Fruit fly (Drosophila melanogaster) whole organism, embryonic: ENCODE measurements around the gene dock.
A peak's percentile ranks its signal among the peaks of the same experiment; 100 is the strongest.

Experiments
- Atf-2 ChIP-seq: fragments of 200-800 bp; sonication (Bioruptor generic); optimal IDR thresholded peaks from 2 replicates; lab custom pipeline; 2016; ENCODE audit warnings: missing biosample characterization, missing genetic modification characterization
- Blimp-1 ChIP-seq: fragments of 200-800 bp; sonication (Bioruptor generic); optimal IDR thresholded peaks from 3 replicates; lab custom pipeline; 2018; ENCODE audit warnings: missing biosample characterization, missing genetic modification characterization, mild to moderate bottlenecking, moderate library complexity, missing genetic modification reagents
- CG11456 ChIP-seq: fragments of 200-800 bp; sonication (Bioruptor generic); IDR thresholded peaks from 3 replicates; pipeline ENCODE4 v1.3.6; 2022; ENCODE audit warnings: missing biosample characterization, missing genetic modification characterization
- CG12155 ChIP-seq: fragments of 200-800 bp; sonication (Bioruptor generic); optimal IDR thresholded peaks from 3 replicates; lab custom pipeline; 2016; ENCODE audit warnings: missing biosample characterization, missing genetic modification characterization
- CG12391 ChIP-seq: fragments of 200-800 bp; sonication (Bioruptor generic); optimal IDR thresholded peaks from 3 replicates; lab custom pipeline; 2018; ENCODE audit warnings: missing biosample characterization, mild to moderate bottlenecking, missing genetic modification characterization, moderate library complexity
- CG14050 ChIP-seq: fragments of 200-800 bp; sonication (Bioruptor generic); IDR thresholded peaks from 3 replicates; pipeline ENCODE4 v1.3.6; 2022; ENCODE audit warnings: missing biosample characterization, missing genetic modification characterization
- CG15601 ChIP-seq: fragments of 200-800 bp; sonication (Bioruptor generic); optimal IDR thresholded peaks from 3 replicates; lab custom pipeline; 2019; ENCODE audit warnings: missing biosample characterization, mild to moderate bottlenecking, missing genetic modification characterization, moderate library complexity
- CG1603 ChIP-seq: fragments of 200-800 bp; sonication (Bioruptor generic); optimal IDR thresholded peaks from 2 replicates; lab custom pipeline; 2019; ENCODE audit warnings: missing biosample characterization, mild to moderate bottlenecking, missing genetic modification characterization, moderate library complexity
- CG17186 ChIP-seq: fragments of 200-800 bp; sonication (Bioruptor generic); optimal IDR thresholded peaks from 3 replicates; lab custom pipeline; 2017; ENCODE audit warnings: missing biosample characterization, missing genetic modification reagents, missing genetic modification characterization
- CG17361 ChIP-seq: fragments of 200-800 bp; sonication (Bioruptor generic); IDR thresholded peaks from 3 replicates; pipeline ENCODE4 v1.3.6; 2022; ENCODE audit warnings: missing biosample characterization, missing genetic modification characterization
- CG1832 ChIP-seq: fragments of 200-800 bp; sonication (Bioruptor generic); optimal IDR thresholded peaks from 2 replicates; lab custom pipeline; 2017; ENCODE audit warnings: missing biosample characterization, mild to moderate bottlenecking, missing genetic modification characterization, inconsistent platforms
- CG2116 ChIP-seq: fragments of 200-800 bp; sonication (Bioruptor generic); optimal IDR thresholded peaks from 3 replicates; lab custom pipeline; 2018; ENCODE audit warnings: missing biosample characterization, mild to moderate bottlenecking, missing genetic modification characterization
- CG2120 ChIP-seq: fragments of 200-800 bp; sonication (Bioruptor generic); optimal IDR thresholded peaks from 3 replicates; lab custom pipeline; 2016; ENCODE audit warnings: missing biosample characterization, missing genetic modification characterization
- CG2199 ChIP-seq: fragments of 200-800 bp; sonication (Bioruptor generic); IDR thresholded peaks from 3 replicates; pipeline ENCODE4 v1.3.6; 2022; ENCODE audit warnings: missing biosample characterization, missing genetic modification characterization
- CG31441 ChIP-seq: fragments of 200-800 bp; sonication (Bioruptor generic); IDR thresholded peaks from 2 replicates; pipeline ENCODE4 v1.3.6; 2022; ENCODE audit warnings: missing biosample characterization, missing genetic modification characterization
- CG33557 ChIP-seq: fragments of 200-800 bp; sonication (Bioruptor generic); optimal IDR thresholded peaks from 2 replicates; lab custom pipeline; 2019; ENCODE audit warnings: missing biosample characterization, mild to moderate bottlenecking, missing genetic modification characterization, moderate library complexity
- CG3847 ChIP-seq: fragments of 200-800 bp; sonication (Bioruptor generic); IDR thresholded peaks from 2 replicates; pipeline ENCODE4 v1.3.6; 2022; ENCODE audit warnings: missing biosample characterization, missing genetic modification characterization
- CG4854 ChIP-seq: fragments of 200-800 bp; sonication (Bioruptor generic); optimal IDR thresholded peaks from 2 replicates; lab custom pipeline; 2016; ENCODE audit warnings: missing biosample characterization, missing genetic modification characterization, inconsistent platforms
- CG6175 ChIP-seq: fragments of 200-800 bp; sonication (Bioruptor generic); IDR thresholded peaks from 3 replicates; pipeline ENCODE4 v1.3.6; 2022; ENCODE audit warnings: missing biosample characterization, missing genetic modification characterization
- CG6654 ChIP-seq: fragments of 200-800 bp; sonication (Bioruptor generic); optimal IDR thresholded peaks from 2 replicates; lab custom pipeline; 2017; ENCODE audit warnings: missing biosample characterization, mild to moderate bottlenecking, missing genetic modification characterization
- CG8281 ChIP-seq: fragments of 200-800 bp; sonication (Bioruptor generic); optimal IDR thresholded peaks from 2 replicates; lab custom pipeline; 2018; ENCODE audit warnings: missing biosample characterization, mild to moderate bottlenecking, missing genetic modification characterization, moderate library complexity
- D19A ChIP-seq: fragments of 200-800 bp; optimal IDR thresholded peaks from 3 replicates; lab custom pipeline; 2019; ENCODE audit warnings: missing biosample characterization, mild to moderate bottlenecking, missing genetic modification characterization, moderate library complexity
- Fer3 ChIP-seq: fragments of 200-800 bp; sonication (Bioruptor generic); optimal IDR thresholded peaks from 2 replicates; lab custom pipeline; 2018; ENCODE audit warnings: missing biosample characterization, mild to moderate bottlenecking, missing genetic modification characterization, moderate library complexity
- H2.0 ChIP-seq: fragments of 200-800 bp; sonication (Bioruptor generic); IDR thresholded peaks from 2 replicates; pipeline ENCODE4 v1.3.6; 2022; ENCODE audit warnings: missing biosample characterization, missing genetic modification characterization
- Med ChIP-seq: fragments of 200-800 bp; sonication (Bioruptor generic); peaks from one replicate; lab custom pipeline; 2016; ENCODE audit warnings: missing biosample characterization, missing genetic modification characterization, mild to moderate bottlenecking, inconsistent platforms, moderate library complexity
- Neu2 ChIP-seq: fragments of 200-800 bp; sonication (Bioruptor generic); optimal IDR thresholded peaks from 3 replicates; lab custom pipeline; 2016; ENCODE audit warnings: missing biosample characterization, missing genetic modification characterization, borderline replicate concordance
- Nf-YB ChIP-seq: fragments of 200-800 bp; sonication (Bioruptor generic); optimal IDR thresholded peaks from 3 replicates; lab custom pipeline; 2019; ENCODE audit warnings: missing biosample characterization, mild to moderate bottlenecking, missing genetic modification characterization, moderate library complexity
- Pdp1 ChIP-seq, 2 experiments: fragments of 200-800 bp; sonication (Bioruptor generic); optimal IDR thresholded peaks; 3 replicates each; lab custom pipeline; 2016; ENCODE audit warnings: missing biosample characterization in 2 of 2, missing genetic modification characterization in 2 of 2, mild to moderate bottlenecking in 1 of 2, moderate library complexity in 1 of 2
- Scr ChIP-seq: fragments of 200-800 bp; sonication (Bioruptor generic); IDR thresholded peaks from 2 replicates; pipeline ENCODE4 v1.3.6; 2022; ENCODE audit warnings: missing biosample characterization, missing genetic modification characterization; ENCODE audit not compliant: partially characterized antibody
- Side ChIP-seq: fragments of 200-800 bp; sonication (Bioruptor generic); optimal IDR thresholded peaks from 2 replicates; lab custom pipeline; 2016; ENCODE audit warnings: missing biosample characterization, missing genetic modification characterization
- Spps ChIP-seq: fragments of 200-800 bp; sonication (Bioruptor generic); optimal IDR thresholded peaks from 2 replicates; lab custom pipeline; 2018; ENCODE audit warnings: missing biosample characterization, mild to moderate bottlenecking, missing genetic modification characterization
- Xbp1 ChIP-seq: fragments of 200-800 bp; sonication (Bioruptor generic); optimal IDR thresholded peaks from 3 replicates; lab custom pipeline; 2016; ENCODE audit warnings: missing biosample characterization, mild to moderate bottlenecking, missing genetic modification characterization
- ab ChIP-seq: fragments of 200-800 bp; sonication (Bioruptor generic); optimal IDR thresholded peaks from 2 replicates; lab custom pipeline; 2016; ENCODE audit warnings: missing biosample characterization, missing genetic modification characterization
- abd-A ChIP-seq: fragments of 200-800 bp; sonication (Bioruptor generic); optimal IDR thresholded peaks from 3 replicates; lab custom pipeline; 2019; ENCODE audit warnings: missing biosample characterization, mild to moderate bottlenecking, missing genetic modification characterization, moderate library complexity
- ase ChIP-seq: fragments of 200-800 bp; sonication (Bioruptor generic); IDR thresholded peaks from 3 replicates; pipeline ENCODE4 v1.3.6; 2022; ENCODE audit warnings: missing biosample characterization, missing genetic modification characterization
- cato ChIP-seq: fragments of 200-800 bp; sonication (Bioruptor generic); optimal IDR thresholded peaks from 2 replicates; lab custom pipeline; 2016; ENCODE audit warnings: missing biosample characterization, missing genetic modification characterization, borderline replicate concordance
- crp ChIP-seq, 2 experiments: fragments of 200-800 bp; sonication (Bioruptor generic); optimal IDR thresholded peaks; 2 replicates in 1 of 2; 3 replicates in 1 of 2; lab custom pipeline; 2017; ENCODE audit warnings: missing biosample characterization in 2 of 2, missing genetic modification characterization in 2 of 2, mild to moderate bottlenecking in 1 of 2, moderate library complexity in 1 of 2
- dpn ChIP-seq, 2 experiments: fragments of 200-800 bp; sonication (Bioruptor generic); optimal IDR thresholded peaks; 3 replicates each; lab custom pipeline; 2016; ENCODE audit warnings: missing biosample characterization in 2 of 2, missing genetic modification characterization in 2 of 2
- h ChIP-seq: fragments of >200 bp; optimal IDR thresholded peaks from 2 replicates; lab custom pipeline; 2017
- jumu ChIP-seq: fragments of 200-800 bp; sonication (Bioruptor generic); optimal IDR thresholded peaks from 3 replicates; lab custom pipeline; 2016; ENCODE audit warnings: missing biosample characterization, missing genetic modification characterization
- mld ChIP-seq: fragments of 200-800 bp; sonication (Bioruptor generic); IDR thresholded peaks from 3 replicates; pipeline ENCODE4 v1.3.6; 2022; ENCODE audit warnings: missing biosample characterization, missing genetic modification characterization; ENCODE audit not compliant: partially characterized antibody
- pan ChIP-seq, 4 experiments: fragments of >200 bp in 3 of 4; fragments of 200-800 bp in 1 of 4; sonication (Bioruptor generic) in 1 of 4; optimal IDR thresholded peaks in 3 of 4; IDR thresholded peaks in 1 of 4; 2 replicates each; pipeline versions ENCODE4 v1.3.6 to Lab custom; 2017 to 2022; ENCODE audit warnings: missing biosample characterization in 2 of 4, missing genetic modification characterization in 2 of 4, mixed read lengths in 1 of 4
- pho ChIP-seq: fragments of 200-800 bp; sonication (Bioruptor generic); optimal IDR thresholded peaks from 2 replicates; lab custom pipeline; 2016; ENCODE audit warnings: missing biosample characterization, missing genetic modification characterization
- phol ChIP-seq: fragments of 200-800 bp; sonication (Bioruptor generic); optimal IDR thresholded peaks from 3 replicates; lab custom pipeline; 2018; ENCODE audit warnings: missing biosample characterization, mild to moderate bottlenecking, missing genetic modification characterization, moderate library complexity
- sob ChIP-seq: fragments of 200-800 bp; sonication (Bioruptor generic); IDR thresholded peaks from 2 replicates; pipeline ENCODE4 v1.3.6; 2022; ENCODE audit warnings: missing biosample characterization, missing genetic modification characterization
- sqz ChIP-seq: fragments of 200-800 bp; sonication (Bioruptor generic); optimal IDR thresholded peaks from 3 replicates; lab custom pipeline; 2018; ENCODE audit warnings: missing biosample characterization, mild to moderate bottlenecking, missing genetic modification characterization
- tx ChIP-seq: fragments of 200-800 bp; sonication (Bioruptor generic); optimal IDR thresholded peaks from 2 replicates; lab custom pipeline; 2016; ENCODE audit warnings: missing biosample characterization, missing genetic modification characterization
- vvl ChIP-seq: fragments of 200-800 bp; sonication (Bioruptor generic); IDR thresholded peaks from 2 replicates; pipeline ENCODE4 v1.3.6; 2022; ENCODE audit warnings: missing biosample characterization, missing genetic modification characterization

Gene dock

DNA sequence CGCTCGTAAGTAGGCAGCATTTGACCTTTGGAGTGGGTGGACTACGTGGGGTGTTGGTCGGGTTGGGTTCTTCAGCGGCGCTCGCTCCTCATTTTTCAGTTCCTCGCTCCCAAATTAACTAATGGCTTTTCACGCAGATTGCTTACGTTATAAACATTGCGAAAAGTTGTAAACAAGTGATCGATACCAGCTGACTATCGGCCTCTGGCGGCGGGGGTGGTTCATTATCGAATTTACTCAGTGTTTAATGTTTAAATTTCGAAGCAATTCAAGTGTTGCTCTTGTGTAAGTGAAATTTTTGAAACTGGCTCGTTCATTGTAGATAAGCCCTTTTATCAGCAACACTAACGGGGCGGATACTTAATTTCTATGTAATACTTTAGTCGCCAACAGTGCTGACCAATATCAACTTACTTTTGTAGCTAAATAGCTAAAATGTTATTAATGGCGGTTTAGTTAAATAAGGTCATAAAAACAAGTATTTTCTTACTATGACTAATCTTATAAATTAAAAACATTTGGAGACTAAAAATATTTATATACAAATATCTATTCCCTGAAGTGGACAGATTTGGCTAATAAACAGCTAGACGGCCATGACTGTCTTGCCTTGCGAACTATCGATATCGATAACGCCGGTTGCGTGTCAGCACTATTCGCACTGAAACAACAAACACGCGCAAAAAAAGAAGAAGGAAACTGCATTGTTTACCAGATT is 6.3 kb upstream of the dock start, which contains the start of the genes PGAP2 and Clp (continued):
- TF ChIP-seq Med (GFP tag; lab: Kevin White, UChicago) (peak; percentile 89), CG1832 (GFP tag; lab: Kevin White, UChicago) (no peak), CG12391 (tag; lab: Kevin White, UChicago) (peak; percentile 89), CG33557 (GFP tag; lab: Kevin White, UChicago) (peak; percentile 53), CG6654 (GFP tag; lab: Kevin White, UChicago) (peak; percentile 8), ase (GFP tag; lab: Robert Waterston, UW) (peak; percentile 65), sob (peak; percentile 77), CG6175 (peak; percentile 45; the same call in 1 of the 3 replicates), crp (GFP tag; optimal IDR thresholded peaks at IDR 0.05; lab: Kevin White, UChicago) (peak in 1 of 2 experiments; percentile 51), sqz (no peak), pho (peak; percentile 60), CG17186 (GFP tag; lab: Kevin White, UChicago) (peak; percentile 48), abd-A (tag; lab: Kevin White, UChicago) (no peak), tx (GFP tag; lab: Kevin White, UChicago) (no peak), h (no peak), Spps (tag; lab: Kevin White, UChicago) (peak; percentile 57), Neu2 (GFP tag; lab: Kevin White, UChicago) (peak; percentile 33), CG12155 (GFP tag; lab: Kevin White, UChicago) (peak; percentile 73), mld (GFP tag; lab: Robert Waterston, UW) (no peak), Side (no peak), cato (peak; percentile 62), Xbp1 (GFP tag; lab: Kevin White, UChicago) (peak; percentile 81), Blimp-1 (GFP tag; lab: Kevin White, UChicago) (peak; percentile 65), CG14050 (peak; percentile 53; the same call in 2 of the 3 replicates), Fer3 (tag; lab: Kevin White, UChicago) (peak; percentile 78), CG2120 (peak; percentile 84), CG8281 (peak; percentile 29), CG4854 (GFP tag; lab: Kevin White, UChicago) (peak; percentile 20), Atf-2 (peak; percentile 30), CG1603 (tag; lab: Kevin White, UChicago) (peak; percentile 48), pan (optimal IDR thresholded peaks at IDR 0.05; lab: Kevin White, UChicago) (no peak), pan (GFP tag; optimal IDR thresholded peaks at IDR 0.05 in 1 of 2, IDR thresholded peaks at IDR 0.05 in 1 of 2) (peak in 1 of 2 experiments; percentile 71), D19A (tag; lab: Kevin White, UChicago) (no peak), CG2116 (peak; percentile 72), H2.0 (peak; percentile 83), Nf-YB (peak; percentile 51), CG15601 (tag; lab: Kevin White, UChicago) (peak; percentile 62), phol (tag; lab: Kevin White, UChicago) (peak; percentile 85), CG31441 (GFP tag; lab: Robert Waterston, UW) (peak; percentile 73), CG2199 (GFP tag; lab: Robert Waterston, UW) (no peak), dpn (GFP tag; optimal IDR thresholded peaks at IDR 0.05; lab: Kevin White, UChicago) (peak; percentile 50 to 77), CG11456 (GFP tag; lab: Robert Waterston, UW) (peak; percentile 73; the same call in 2 of the 3 replicates), CG3847 (GFP tag; lab: Robert Waterston, UW) (peak; percentile 79), ab (GFP tag; lab: Kevin White, UChicago) (no peak), CG17361 (GFP tag; lab: Robert Waterston, UW) (peak; percentile 91), Pdp1 (GFP tag; optimal IDR thresholded peaks at IDR 0.05; lab: Kevin White, UChicago) (peak; percentile 67 to 69), jumu (peak; percentile 25), vvl (GFP tag; lab: Robert Waterston, UW) (peak; percentile 79), Scr (peak; percentile 67; the same call in 1 of the 2 replicates)
